Worm (Caenorhabditis elegans): Measurements from ENCODE around the gene sec-16A.2.

Gene sec-16A.2

DNA sequence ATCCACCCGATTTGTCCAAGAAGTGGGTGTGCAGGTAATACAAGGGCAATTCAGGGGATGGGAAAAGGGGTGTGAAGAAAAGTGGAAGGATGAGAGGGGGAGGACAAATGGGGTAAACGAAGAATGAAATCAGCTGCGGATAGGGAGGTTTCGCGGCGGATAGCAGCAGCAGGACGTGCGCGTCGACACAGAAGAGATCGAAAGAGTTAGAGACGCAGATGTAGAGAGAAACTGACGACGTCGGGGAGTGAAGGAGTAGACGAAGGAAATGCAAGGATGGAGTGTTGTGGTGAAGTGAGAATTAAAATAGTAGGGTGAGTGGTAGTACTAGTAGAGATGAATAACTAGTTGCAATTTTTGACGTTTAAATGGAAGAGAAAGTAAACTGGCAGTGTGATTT is 34.8 kb upstream of the sec-16A.2 start, which contains the start of gene M60.6:
M60.6 (minus strand) TSS at position 166 of the 400 bp plus-strand sequence.
- TF ChIP-seq nfya-1 (tag; optimal IDR thresholded peaks at IDR 0.05) = peak; percentile 34
- peak; percentile 89 for TF ChIP-seq unc-42 (tag; optimal IDR thresholded peaks at IDR 0.05)
- TF ChIP-seq ceh-31 (tag; optimal IDR thresholded peaks at IDR 0.05) = peak; percentile 77
- TF ChIP-seq hlh-15 (tag; optimal IDR thresholded peaks at IDR 0.05) = no peak
- peak; percentile 3 for TF ChIP-seq fax-1 (tag; optimal IDR thresholded peaks at IDR 0.05)
- TF ChIP-seq ceh-18 (tag; optimal IDR thresholded peaks at IDR 0.05) = peak; percentile 9
- peak; percentile 16 for TF ChIP-seq ceh-14 (tag; optimal IDR thresholded peaks at IDR 0.05)
- TF ChIP-seq ama-1 (optimal IDR thresholded peaks at IDR 0.05) = no peak
- no peak for TF ChIP-seq elt-4 (tag; optimal IDR thresholded peaks at IDR 0.05)
- peak; percentile 65 for TF ChIP-seq ref-2 (tag; optimal IDR thresholded peaks at IDR 0.05)
- peak; percentile 30 for TF ChIP-seq unc-55 (GFP tag; optimal IDR thresholded peaks at IDR 0.05)
- no peak for TF ChIP-seq dmd-4 (tag; optimal IDR thresholded peaks at IDR 0.05; ENCODE audit: borderline replicate concordance)
- no peak for TF ChIP-seq lim-6 (tag; optimal IDR thresholded peaks at IDR 0.05)
- peak; percentile 25 for TF ChIP-seq F13H6.1 (tag; optimal IDR thresholded peaks at IDR 0.05)
- TF ChIP-seq C38D4.7 (GFP tag; optimal IDR thresholded peaks at IDR 0.05) = no peak

DNA sequence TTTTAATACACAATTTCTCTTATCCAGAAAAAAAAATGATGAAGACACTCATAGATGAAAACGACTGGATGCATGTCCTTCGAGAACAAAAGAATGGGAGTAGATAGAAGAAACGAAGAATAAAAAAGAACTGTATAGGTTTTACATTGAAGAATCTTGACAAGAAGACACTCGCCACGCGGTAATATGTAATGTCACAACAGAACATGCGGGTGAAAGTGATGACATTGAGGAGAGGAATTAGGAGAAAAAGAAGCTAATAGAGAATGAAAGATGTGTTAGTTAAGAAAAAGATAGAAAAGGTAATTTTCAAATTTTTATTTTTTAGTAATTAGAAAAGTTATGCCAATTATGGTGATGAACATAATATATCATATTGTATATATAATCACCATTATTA is 31.6 kb upstream of the sec-16A.2 start:
- TF ChIP-seq ceh-14 (tag; optimal IDR thresholded peaks at IDR 0.05) (no peak), ttx-3 (tag; optimal IDR thresholded peaks at IDR 0.05) (no peak), ceh-6 (GFP tag; optimal IDR thresholded peaks at IDR 0.05) (no peak), ceh-45 (GFP tag; IDR thresholded peaks at IDR 0.05) (no peak), K09A11.1 (tag; optimal IDR thresholded peaks at IDR 0.05; ENCODE audit: insufficient read depth) (no peak), odd-2 (tag; optimal IDR thresholded peaks at IDR 0.05) (no peak), pax-1 (tag; optimal IDR thresholded peaks at IDR 0.05) (no peak), hlh-13 (GFP tag; optimal IDR thresholded peaks at IDR 0.05) (no peak), sox-2 (GFP tag; IDR thresholded peaks at IDR 0.05) (no peak), nfya-1 (tag; optimal IDR thresholded peaks at IDR 0.05) (no peak), elt-4 (tag; optimal IDR thresholded peaks at IDR 0.05) (no peak), ahr-1 (tag; optimal IDR thresholded peaks at IDR 0.05) (no peak), eyg-1 (tag; optimal IDR thresholded peaks at IDR 0.05) (no peak), zip-5 (tag; optimal IDR thresholded peaks at IDR 0.05) (no peak), ceh-31 (tag; optimal IDR thresholded peaks at IDR 0.05) (no peak), C38D4.7 (GFP tag; optimal IDR thresholded peaks at IDR 0.05) (no peak), tbx-2 (tag; optimal IDR thresholded peaks at IDR 0.05) (no peak), ceh-9 (tag; optimal IDR thresholded peaks at IDR 0.05) (no peak), K02D7.2 (tag; optimal IDR thresholded peaks at IDR 0.05) (no peak)

DNA sequence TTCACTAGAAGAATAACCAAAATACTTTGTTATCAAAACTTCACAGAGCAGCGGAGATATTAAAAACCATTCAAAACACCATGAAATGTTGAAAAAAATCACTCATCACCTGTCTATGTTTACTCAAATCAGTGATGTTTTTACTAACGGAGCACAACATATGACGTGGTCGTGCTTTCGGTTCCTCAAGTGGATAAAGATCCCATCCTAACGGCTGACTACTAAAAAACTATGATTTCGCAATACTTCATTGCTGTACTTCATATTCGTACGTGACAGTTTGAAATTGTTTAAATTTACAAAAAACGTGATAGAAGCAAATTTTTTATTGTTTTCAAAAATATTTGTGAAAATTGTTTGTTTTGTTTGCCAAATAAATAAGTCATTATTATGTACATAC is 29.4 kb upstream of the sec-16A.2 start:
- TF ChIP-seq rnt-1 (tag; optimal IDR thresholded peaks at IDR 0.05) (no peak), pha-2 (tag; optimal IDR thresholded peaks at IDR 0.05) (no peak), ceh-9 (tag; optimal IDR thresholded peaks at IDR 0.05) (no peak), hlh-15 (tag; optimal IDR thresholded peaks at IDR 0.05) (no peak), ceh-45 (GFP tag; IDR thresholded peaks at IDR 0.05) (no peak), pag-3 (tag; optimal IDR thresholded peaks at IDR 0.05; ENCODE audit: borderline replicate concordance) (no peak), pha-4 (tag; optimal IDR thresholded peaks at IDR 0.05) (no peak), ceh-19 (GFP tag; optimal IDR thresholded peaks at IDR 0.05) (no peak), ceh-31 (tag; optimal IDR thresholded peaks at IDR 0.05) (no peak), fkh-6 (tag; optimal IDR thresholded peaks at IDR 0.05) (no peak), sdc-2 (tag; optimal IDR thresholded peaks at IDR 0.05) (no peak), sox-4 (tag; optimal IDR thresholded peaks at IDR 0.05) (no peak), tbx-2 (tag; optimal IDR thresholded peaks at IDR 0.05) (no peak), K09A11.1 (tag; optimal IDR thresholded peaks at IDR 0.05; ENCODE audit: insufficient read depth) (no peak), F13H6.1 (tag; optimal IDR thresholded peaks at IDR 0.05) (no peak), eyg-1 (tag; optimal IDR thresholded peaks at IDR 0.05) (no peak), ets-4 (tag; optimal IDR thresholded peaks at IDR 0.05) (no peak), nhr-11 (tag; optimal IDR thresholded peaks at IDR 0.05) (no peak), C08G9.2 (tag; optimal IDR thresholded peaks at IDR 0.05) (no peak), syd-9 (tag; optimal IDR thresholded peaks at IDR 0.05) (no peak)

Data from whole organism, late embryonic.